Fruit fly (Drosophila melanogaster) whole organism, pupa: ENCODE measurements around the gene CG4613.

Source experiments
- CG10348 ChIP-seq: fragments of 200-800 bp; sonication (Bioruptor generic); IDR thresholded peaks from 2 replicates; pipeline ENCODE4 v1.3.6; 2022; ENCODE audit warnings: missing biosample characterization, missing genetic modification characterization
- CG13204 ChIP-seq: fragments of 200-800 bp; sonication (Bioruptor generic); optimal IDR thresholded peaks from 2 replicates; lab custom pipeline; 2018; ENCODE audit warnings: missing biosample characterization, mild to moderate bottlenecking, missing genetic modification characterization, moderate library complexity
- CG32121 ChIP-seq: fragments of 200-800 bp; sonication (Bioruptor generic); IDR thresholded peaks from 2 replicates; pipeline ENCODE4 v1.3.6; 2022; ENCODE audit warnings: missing biosample characterization, missing genetic modification characterization
- CG34367 ChIP-seq: fragments of 200-800 bp; sonication (Bioruptor generic); optimal IDR thresholded peaks from 2 replicates; lab custom pipeline; 2018; ENCODE audit warnings: missing biosample characterization, mild to moderate bottlenecking, missing genetic modification characterization
- CG8159 ChIP-seq: fragments of 200-800 bp; sonication (Bioruptor generic); optimal IDR thresholded peaks from 3 replicates; lab custom pipeline; 2018; ENCODE audit warnings: missing biosample characterization, mild to moderate bottlenecking, missing genetic modification characterization, moderate library complexity
- Snoo ChIP-seq: fragments of 200-800 bp; sonication (Bioruptor generic); optimal IDR thresholded peaks from 3 replicates; lab custom pipeline; 2017; ENCODE audit warnings: missing biosample characterization, mild to moderate bottlenecking, missing genetic modification characterization, inconsistent platforms

dm6 chr3L:14549215-14549614 lies 27.7 kb upstream of the CG4613 start:
- no peak for TF ChIP-seq CG34367
- TF ChIP-seq CG32121 (GFP tag; lab: Robert Waterston, UW), result no peak
- no peak for TF ChIP-seq CG13204 (GFP tag; lab: Kevin White, UChicago)
- TF ChIP-seq CG8159 (tag; lab: Kevin White, UChicago), result no peak
- TF ChIP-seq CG10348 (GFP tag; lab: Robert Waterston, UW), result no peak
- no peak for TF ChIP-seq Snoo (tag; lab: Kevin White, UChicago)
